Fruit fly (Drosophila melanogaster) whole organism, embryonic: ENCODE measurements around the gene CG12773.
A peak's percentile ranks its signal among the peaks of the same experiment; 100 is the strongest.

Experiments used
- Atf6 ChIP-seq: fragments of 200-800 bp; sonication (Bioruptor generic); IDR thresholded peaks from 2 replicates; pipeline ENCODE4 v1.3.6; 2022; ENCODE audit warnings: missing biosample characterization, missing genetic modification characterization
- BtbVII ChIP-seq: fragments of 200-800 bp; sonication (Bioruptor generic); optimal IDR thresholded peaks from 3 replicates; lab custom pipeline; 2017; ENCODE audit warnings: missing biosample characterization, mild to moderate bottlenecking, missing genetic modification characterization
- CG11093 ChIP-seq: fragments of 200-800 bp; sonication (Bioruptor generic); IDR thresholded peaks from 3 replicates; pipeline ENCODE4 v1.3.6; 2022; ENCODE audit warnings: missing biosample characterization, missing genetic modification characterization
- CG12391 ChIP-seq: fragments of 200-800 bp; sonication (Bioruptor generic); optimal IDR thresholded peaks from 3 replicates; lab custom pipeline; 2018; ENCODE audit warnings: missing biosample characterization, mild to moderate bottlenecking, missing genetic modification characterization, moderate library complexity
- CG13424 ChIP-seq: fragments of 200-800 bp; sonication (Bioruptor generic); optimal IDR thresholded peaks from 2 replicates; lab custom pipeline; 2019; ENCODE audit warnings: missing biosample characterization, mild to moderate bottlenecking, missing genetic modification characterization, moderate library complexity
- CG14965 ChIP-seq: fragments of 200-800 bp; sonication (Bioruptor generic); optimal IDR thresholded peaks from 2 replicates; lab custom pipeline; 2016; ENCODE audit warnings: missing biosample characterization, missing genetic modification characterization, borderline replicate concordance
- CG15011 ChIP-seq: fragments of 200-800 bp; sonication (Bioruptor generic); optimal IDR thresholded peaks from 3 replicates; lab custom pipeline; 2018; ENCODE audit warnings: missing biosample characterization, mild to moderate bottlenecking, missing genetic modification characterization
- CG15601 ChIP-seq: fragments of 200-800 bp; sonication (Bioruptor generic); optimal IDR thresholded peaks from 3 replicates; lab custom pipeline; 2019; ENCODE audit warnings: missing biosample characterization, mild to moderate bottlenecking, missing genetic modification characterization, moderate library complexity
- CG1602 ChIP-seq: fragments of 200-800 bp; sonication (Bioruptor generic); optimal IDR thresholded peaks from 3 replicates; lab custom pipeline; 2016; ENCODE audit warnings: missing biosample characterization, missing genetic modification characterization
- CG1647 ChIP-seq: fragments of 200-800 bp; sonication (Bioruptor generic); optimal IDR thresholded peaks from 3 replicates; lab custom pipeline; 2016; ENCODE audit warnings: missing biosample characterization, missing genetic modification characterization
- CG17186 ChIP-seq: fragments of 200-800 bp; sonication (Bioruptor generic); optimal IDR thresholded peaks from 3 replicates; lab custom pipeline; 2017; ENCODE audit warnings: missing biosample characterization, missing genetic modification reagents, missing genetic modification characterization
- CG17361 ChIP-seq: fragments of 200-800 bp; sonication (Bioruptor generic); IDR thresholded peaks from 3 replicates; pipeline ENCODE4 v1.3.6; 2022; ENCODE audit warnings: missing biosample characterization, missing genetic modification characterization
- CG18011 ChIP-seq: fragments of 200-800 bp; sonication (Bioruptor generic); optimal IDR thresholded peaks from 2 replicates; lab custom pipeline; 2017; ENCODE audit warnings: missing biosample characterization, missing genetic modification characterization, mild to moderate bottlenecking, moderate library complexity, missing genotype
- CG18619 ChIP-seq: fragments of 200-800 bp; sonication (Bioruptor generic); optimal IDR thresholded peaks from 3 replicates; lab custom pipeline; 2017; ENCODE audit warnings: missing biosample characterization, mild to moderate bottlenecking, missing genetic modification characterization
- CG2202 ChIP-seq: fragments of 200-800 bp; sonication (Bioruptor generic); optimal IDR thresholded peaks from 2 replicates; lab custom pipeline; 2018; ENCODE audit warnings: missing biosample characterization, mild to moderate bottlenecking, missing genetic modification characterization
- CG33213 ChIP-seq: fragments of 200-800 bp; sonication (Bioruptor generic); optimal IDR thresholded peaks from 3 replicates; lab custom pipeline; 2016; ENCODE audit warnings: missing biosample characterization, missing genetic modification characterization
- CG4617 ChIP-seq: fragments of 200-800 bp; sonication (Bioruptor generic); optimal IDR thresholded peaks from 3 replicates; lab custom pipeline; 2016; ENCODE audit warnings: missing biosample characterization, missing genetic modification characterization, borderline replicate concordance
- CG6272 ChIP-seq: fragments of 200-800 bp; sonication (Bioruptor generic); IDR thresholded peaks from 2 replicates; pipeline ENCODE4 v1.3.6; 2022; ENCODE audit warnings: missing biosample characterization, missing genetic modification characterization
- CG7271 ChIP-seq: fragments of 200-800 bp; sonication (Bioruptor generic); optimal IDR thresholded peaks from 2 replicates; lab custom pipeline; 2018; ENCODE audit warnings: missing biosample characterization, mild to moderate bottlenecking, missing genetic modification characterization, moderate library complexity
- Camta ChIP-seq: fragments of 200-800 bp; sonication (Bioruptor generic); optimal IDR thresholded peaks from 2 replicates; lab custom pipeline; 2016; ENCODE audit warnings: missing biosample characterization, missing genetic modification characterization
- CkIIα-i1 ChIP-seq: fragments of 200-800 bp; sonication (Bioruptor generic); IDR thresholded peaks from 2 replicates; pipeline ENCODE4 v1.3.6; 2022; ENCODE audit warnings: missing biosample characterization, missing genetic modification characterization
- D19B ChIP-seq: fragments of 200-800 bp; sonication (Bioruptor generic); optimal IDR thresholded peaks from 2 replicates; lab custom pipeline; 2017; ENCODE audit warnings: missing biosample characterization, mild to moderate bottlenecking, missing genetic modification characterization
- H15 ChIP-seq: fragments of 200-800 bp; sonication (Bioruptor generic); IDR thresholded peaks from 3 replicates; pipeline ENCODE4 v1.3.6; 2022; ENCODE audit warnings: missing biosample characterization, missing genetic modification characterization
- Hmx ChIP-seq: fragments of 200-800 bp; sonication (Bioruptor generic); optimal IDR thresholded peaks from 2 replicates; lab custom pipeline; 2016; ENCODE audit warnings: missing biosample characterization, missing genetic modification characterization
- Hr3 ChIP-seq: fragments of 200-800 bp; sonication (Bioruptor generic); optimal IDR thresholded peaks from 3 replicates; lab custom pipeline; 2016; ENCODE audit warnings: missing biosample characterization, missing genetic modification characterization
- Hr78 ChIP-seq, 2 experiments: fragments of 200-800 bp in 1 of 2; fragments of >200 bp in 1 of 2; sonication (Bioruptor generic) in 1 of 2; optimal IDR thresholded peaks; 2 replicates each; lab custom pipeline; 2017 to 2019; ENCODE audit warnings: missing biosample characterization in 2 of 2, missing genetic modification characterization in 2 of 2, mild to moderate bottlenecking in 1 of 2, moderate library complexity in 1 of 2
- NC2α ChIP-seq: fragments of 200-800 bp; sonication (Bioruptor generic); optimal IDR thresholded peaks from 2 replicates; lab custom pipeline; 2016; ENCODE audit warnings: missing biosample characterization, missing genetic modification characterization
- NC2β ChIP-seq: fragments of 200-800 bp; sonication (Bioruptor generic); optimal IDR thresholded peaks from 2 replicates; lab custom pipeline; 2016; ENCODE audit warnings: missing biosample characterization, missing genetic modification characterization
- Ptx1 ChIP-seq: fragments of 200-800 bp; sonication (Bioruptor generic); IDR thresholded peaks from 2 replicates; pipeline ENCODE4 v1.3.6; 2022; ENCODE audit warnings: missing biosample characterization, missing genetic modification characterization
- Ravus ChIP-seq: fragments of 200-800 bp; sonication (Bioruptor generic); IDR thresholded peaks from 2 replicates; pipeline ENCODE4 v1.3.6; 2022; ENCODE audit warnings: missing biosample characterization, missing genetic modification characterization
- br ChIP-seq: fragments of >200 bp; optimal IDR thresholded peaks from 2 replicates; lab custom pipeline; 2017
- cato ChIP-seq: fragments of 200-800 bp; sonication (Bioruptor generic); optimal IDR thresholded peaks from 2 replicates; lab custom pipeline; 2016; ENCODE audit warnings: missing biosample characterization, missing genetic modification characterization, borderline replicate concordance
- crol ChIP-seq: fragments of 200-800 bp; sonication (Bioruptor generic); IDR thresholded peaks from 2 replicates; pipeline ENCODE4 v1.3.6; 2022; ENCODE audit warnings: missing biosample characterization, missing genetic modification characterization
- dpn ChIP-seq, 2 experiments: fragments of 200-800 bp; sonication (Bioruptor generic); optimal IDR thresholded peaks; 3 replicates each; lab custom pipeline; 2016; ENCODE audit warnings: missing biosample characterization in 2 of 2, missing genetic modification characterization in 2 of 2
- fd96Cb ChIP-seq: fragments of 200-800 bp; sonication (Bioruptor generic); optimal IDR thresholded peaks from 2 replicates; lab custom pipeline; 2018; ENCODE audit warnings: missing biosample characterization, mild to moderate bottlenecking, missing genetic modification characterization, moderate library complexity
- nau ChIP-seq: fragments of 200-800 bp; sonication (Bioruptor generic); optimal IDR thresholded peaks from 3 replicates; lab custom pipeline; 2017; ENCODE audit warnings: missing biosample characterization, mild to moderate bottlenecking, missing genetic modification characterization, missing genetic modification reagents
- nerfin-2 ChIP-seq: fragments of 200-800 bp; sonication (Bioruptor generic); IDR thresholded peaks from 2 replicates; pipeline ENCODE4 v1.3.6; 2022; ENCODE audit warnings: missing biosample characterization, missing genetic modification characterization; ENCODE audit not compliant: partially characterized antibody
- pan ChIP-seq, 4 experiments: fragments of >200 bp in 3 of 4; fragments of 200-800 bp in 1 of 4; sonication (Bioruptor generic) in 1 of 4; optimal IDR thresholded peaks in 3 of 4; IDR thresholded peaks in 1 of 4; 2 replicates each; pipeline versions ENCODE4 v1.3.6 to Lab custom; 2017 to 2022; ENCODE audit warnings: missing biosample characterization in 2 of 4, missing genetic modification characterization in 2 of 4, mixed read lengths in 1 of 4
- pfk ChIP-seq: fragments of 200-800 bp; sonication (Bioruptor generic); optimal IDR thresholded peaks from 2 replicates; lab custom pipeline; 2018; ENCODE audit warnings: missing biosample characterization, mild to moderate bottlenecking, missing genetic modification characterization, moderate library complexity
- psq ChIP-seq: fragments of 200-800 bp; sonication (Bioruptor generic); optimal IDR thresholded peaks from 2 replicates; lab custom pipeline; 2017; ENCODE audit warnings: missing biosample characterization, missing genetic modification characterization
- rib ChIP-seq: fragments of 200-800 bp; sonication (Bioruptor generic); IDR thresholded peaks from 2 replicates; pipeline ENCODE4 v1.3.6; 2022; ENCODE audit warnings: missing biosample characterization, missing genetic modification characterization
- salm ChIP-seq: fragments of 200-800 bp; sonication (Bioruptor generic); optimal IDR thresholded peaks from 2 replicates; lab custom pipeline; 2018; ENCODE audit warnings: missing biosample characterization, mild to moderate bottlenecking, missing genetic modification characterization
- sens-2 ChIP-seq: fragments of 200-800 bp; sonication (Bioruptor generic); IDR thresholded peaks from 2 replicates; pipeline ENCODE4 v1.3.6; 2022; ENCODE audit warnings: missing biosample characterization, missing genetic modification characterization
- ssp ChIP-seq: fragments of 200-800 bp; sonication (Bioruptor generic); IDR thresholded peaks from 2 replicates; pipeline ENCODE4 v1.3.6; 2022; ENCODE audit warnings: missing biosample characterization, missing genetic modification characterization
- tap ChIP-seq: fragments of 200-800 bp; optimal IDR thresholded peaks from 3 replicates; lab custom pipeline; 2019; ENCODE audit warnings: missing biosample characterization, mild to moderate bottlenecking, missing genetic modification characterization, moderate library complexity
- trh ChIP-seq: fragments of 200-800 bp; sonication (Bioruptor generic); optimal IDR thresholded peaks from 2 replicates; lab custom pipeline; 2016; ENCODE audit warnings: missing biosample characterization, missing genetic modification characterization
- wdn ChIP-seq: fragments of 200-800 bp; sonication (Bioruptor generic); IDR thresholded peaks from 2 replicates; pipeline ENCODE4 v1.3.6; 2022; ENCODE audit warnings: missing biosample characterization, missing genetic modification characterization
- zen ChIP-seq: fragments of 200-800 bp; sonication (Bioruptor generic); optimal IDR thresholded peaks from 3 replicates; lab custom pipeline; 2018; ENCODE audit warnings: missing biosample characterization, mild to moderate bottlenecking, missing genetic modification characterization, moderate library complexity
- zfh2 ChIP-seq: fragments of 200-800 bp; sonication (Bioruptor generic); optimal IDR thresholded peaks from 2 replicates; lab custom pipeline; 2016; ENCODE audit warnings: missing biosample characterization, missing genetic modification characterization

Gene CG12773

DNA sequence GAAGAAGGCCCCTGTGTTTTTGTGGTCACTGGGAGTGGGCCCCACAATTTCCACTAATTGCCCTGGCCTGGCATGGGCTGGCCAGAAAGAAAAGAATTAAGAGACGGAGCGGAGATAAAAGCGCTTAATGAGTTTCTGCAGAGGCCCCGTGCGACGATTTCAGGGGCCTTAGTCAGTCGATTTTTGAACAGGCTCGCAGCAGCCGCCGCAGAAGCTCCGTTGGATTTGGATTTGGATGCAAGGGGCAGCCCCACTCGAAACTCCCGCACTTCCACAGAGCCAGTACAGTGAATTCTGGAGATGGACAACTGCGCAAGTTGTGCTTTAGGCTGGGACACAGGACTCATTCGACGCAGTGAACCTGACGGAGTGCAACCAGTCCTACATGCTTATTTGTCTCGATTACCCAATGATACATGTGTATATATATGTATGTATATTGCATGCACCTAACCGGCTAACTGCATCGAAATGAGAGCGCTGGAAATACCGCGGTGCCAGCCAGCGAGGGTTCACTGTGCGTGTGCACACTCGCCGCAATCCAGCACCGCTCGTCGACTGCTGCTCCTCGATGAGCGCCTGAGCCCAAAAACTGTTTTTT lies 44.8 kb upstream of the CG12773 start (continued):
- no peak; the same call in 1 of the 2 replicates for TF ChIP-seq wdn
- TF ChIP-seq zen (tag; lab: Kevin White, UChicago): no peak
- TF ChIP-seq CG18011 (GFP tag; lab: Kevin White, UChicago): no peak
- TF ChIP-seq dpn (GFP tag; optimal IDR thresholded peaks at IDR 0.05; lab: Kevin White, UChicago): peak; percentile 61 to 67
- no peak for TF ChIP-seq nau
- no peak for TF ChIP-seq trh
- TF ChIP-seq CG4617 (GFP tag; lab: Kevin White, UChicago): peak; percentile 9
- TF ChIP-seq sens-2 (GFP tag; lab: Robert Waterston, UW): no peak
- peak; percentile 64 for TF ChIP-seq CG6272 (GFP tag; lab: Robert Waterston, UW)
- TF ChIP-seq salm (tag; lab: Kevin White, UChicago): no peak
- peak; percentile 56 for TF ChIP-seq CG18619
- peak; percentile 38 for TF ChIP-seq Camta (GFP tag; lab: Kevin White, UChicago)
- peak; percentile 49 for TF ChIP-seq tap (tag; lab: Kevin White, UChicago)
- TF ChIP-seq CG14965 (GFP tag; lab: Kevin White, UChicago): no peak
- no peak for TF ChIP-seq CkIIα-i1 (GFP tag; lab: Robert Waterston, UW)
- TF ChIP-seq Ravus (GFP tag; lab: Robert Waterston, UW): peak; percentile 25; the same call in 1 of the 2 replicates
- TF ChIP-seq ssp (GFP tag; lab: Robert Waterston, UW): peak; percentile 58; the same call in 1 of the 2 replicates
- no peak for TF ChIP-seq br (lab: Kevin White, UChicago)
- peak; percentile 43 for TF ChIP-seq D19B (GFP tag; lab: Kevin White, UChicago)
- TF ChIP-seq rib (GFP tag; lab: Robert Waterston, UW): no peak
- TF ChIP-seq NC2β: no peak
- peak; percentile 38 for TF ChIP-seq zfh2 (GFP tag; lab: Kevin White, UChicago)
- TF ChIP-seq pfk (GFP tag; lab: Kevin White, UChicago): no peak
- no peak for TF ChIP-seq Hr78 (GFP tag; optimal IDR thresholded peaks at IDR 0.05; lab: Kevin White, UChicago)
- no peak for TF ChIP-seq BtbVII (GFP tag; lab: Kevin White, UChicago)
- TF ChIP-seq H15: peak; percentile 52; the same call in 1 of the 3 replicates
- TF ChIP-seq CG13424 (tag; lab: Kevin White, UChicago): peak; percentile 71
- peak; percentile 63 for TF ChIP-seq Hr3 (GFP tag; lab: Kevin White, UChicago)
- peak; percentile 17 for TF ChIP-seq CG33213 (GFP tag; lab: Kevin White, UChicago)
- no peak for TF ChIP-seq pan (optimal IDR thresholded peaks at IDR 0.05; lab: Kevin White, UChicago)
- TF ChIP-seq pan (GFP tag; optimal IDR thresholded peaks at IDR 0.05 in 1 of 2, IDR thresholded peaks at IDR 0.05 in 1 of 2): peak in 1 of 2 experiments; percentile 70
- TF ChIP-seq psq: peak; percentile 7
- TF ChIP-seq cato (GFP tag; lab: Kevin White, UChicago): no peak
- peak; percentile 37 for TF ChIP-seq CG1647 (GFP tag; lab: Kevin White, UChicago)
- peak; percentile 55 for TF ChIP-seq CG1602 (GFP tag; lab: Kevin White, UChicago)
- TF ChIP-seq crol (GFP tag; lab: Robert Waterston, UW): no peak
- TF ChIP-seq CG12391 (tag; lab: Kevin White, UChicago): peak; percentile 64
- TF ChIP-seq Hmx (GFP tag; lab: Kevin White, UChicago): no peak
- peak; percentile 56; the same call in 2 of the 3 replicates for TF ChIP-seq CG17361 (GFP tag; lab: Robert Waterston, UW)
- TF ChIP-seq NC2α: peak; percentile 3
- TF ChIP-seq CG11093 (GFP tag; lab: Robert Waterston, UW): peak; percentile 78; the same call in 1 of the 3 replicates
- TF ChIP-seq CG15011 (GFP tag; lab: Kevin White, UChicago): peak; percentile 41
- peak; percentile 71 for TF ChIP-seq fd96Cb
- TF ChIP-seq CG15601 (tag; lab: Kevin White, UChicago): peak; percentile 2
- TF ChIP-seq nerfin-2 (GFP tag; lab: Robert Waterston, UW): no peak
- no peak for TF ChIP-seq CG17186 (GFP tag; lab: Kevin White, UChicago)
- TF ChIP-seq CG2202 (tag; lab: Kevin White, UChicago): no peak
- peak; percentile 81 for TF ChIP-seq Ptx1 (GFP tag; lab: Robert Waterston, UW)
- TF ChIP-seq CG7271 (tag; lab: Kevin White, UChicago): no peak
- TF ChIP-seq Atf6: peak; percentile 63; the same call in 1 of the 2 replicates
